Fruit fly (Drosophila melanogaster) whole organism, embryonic: ENCODE measurements around the gene CG9737.

Experiments
- Adf1 ChIP-seq: fragments of 200-800 bp; sonication (Bioruptor generic); IDR thresholded peaks from 2 replicates; pipeline ENCODE4 v1.3.6; 2022; ENCODE audit warnings: missing biosample characterization, missing genetic modification characterization
- Bteb2 ChIP-seq: fragments of 200-800 bp; sonication (Bioruptor generic); optimal IDR thresholded peaks from 2 replicates; lab custom pipeline; 2016; ENCODE audit warnings: missing biosample characterization, missing genetic modification characterization
- CG10209 ChIP-seq: fragments of 200-800 bp; sonication (Bioruptor generic); optimal IDR thresholded peaks from 3 replicates; lab custom pipeline; 2017; ENCODE audit warnings: missing biosample characterization, mild to moderate bottlenecking, missing genetic modification characterization, missing genetic modification reagents
- CG12155 ChIP-seq: fragments of 200-800 bp; sonication (Bioruptor generic); optimal IDR thresholded peaks from 3 replicates; lab custom pipeline; 2016; ENCODE audit warnings: missing biosample characterization, missing genetic modification characterization
- CG12219 ChIP-seq: fragments of 200-800 bp; sonication (Bioruptor generic); optimal IDR thresholded peaks from 3 replicates; lab custom pipeline; 2018; ENCODE audit warnings: missing biosample characterization, mild to moderate bottlenecking, missing genetic modification characterization
- CG15269 ChIP-seq: fragments of 200-800 bp; sonication (Bioruptor generic); optimal IDR thresholded peaks from 2 replicates; lab custom pipeline; 2018; ENCODE audit warnings: missing biosample characterization, mild to moderate bottlenecking, missing genetic modification characterization, moderate library complexity
- CG15514 ChIP-seq: fragments of 200-800 bp; sonication (Bioruptor generic); optimal IDR thresholded peaks from 3 replicates; lab custom pipeline; 2017; ENCODE audit warnings: missing biosample characterization, missing genetic modification characterization, mild to moderate bottlenecking, moderate library complexity, missing genetic modification reagents
- CG17359 ChIP-seq: fragments of 200-800 bp; sonication (Bioruptor generic); optimal IDR thresholded peaks from 3 replicates; lab custom pipeline; 2018; ENCODE audit warnings: missing biosample characterization, mild to moderate bottlenecking, missing genetic modification characterization, moderate library complexity
- CG17361 ChIP-seq: fragments of 200-800 bp; sonication (Bioruptor generic); IDR thresholded peaks from 3 replicates; pipeline ENCODE4 v1.3.6; 2022; ENCODE audit warnings: missing biosample characterization, missing genetic modification characterization
- CG17385 ChIP-seq: fragments of 200-800 bp; sonication (Bioruptor generic); optimal IDR thresholded peaks from 3 replicates; lab custom pipeline; 2018; ENCODE audit warnings: missing biosample characterization, mild to moderate bottlenecking, missing genetic modification characterization
- CG30403 ChIP-seq: fragments of 200-800 bp; sonication (Bioruptor generic); optimal IDR thresholded peaks from 3 replicates; lab custom pipeline; 2016; ENCODE audit warnings: missing biosample characterization, missing genetic modification characterization
- CG3281 ChIP-seq: fragments of 200-800 bp; sonication (Bioruptor generic); optimal IDR thresholded peaks from 3 replicates; lab custom pipeline; 2017; ENCODE audit warnings: missing biosample characterization, mild to moderate bottlenecking, missing genetic modification characterization
- CG33213 ChIP-seq: fragments of 200-800 bp; sonication (Bioruptor generic); optimal IDR thresholded peaks from 3 replicates; lab custom pipeline; 2016; ENCODE audit warnings: missing biosample characterization, missing genetic modification characterization
- CG3847 ChIP-seq: fragments of 200-800 bp; sonication (Bioruptor generic); IDR thresholded peaks from 2 replicates; pipeline ENCODE4 v1.3.6; 2022; ENCODE audit warnings: missing biosample characterization, missing genetic modification characterization
- CG6689 ChIP-seq: fragments of 200-800 bp; sonication (Bioruptor generic); IDR thresholded peaks from 2 replicates; pipeline ENCODE4 v1.3.6; 2022; ENCODE audit warnings: missing biosample characterization, missing genetic modification characterization
- CG7839 ChIP-seq: fragments of 200-800 bp; sonication (Bioruptor generic); optimal IDR thresholded peaks from 3 replicates; lab custom pipeline; 2018; ENCODE audit warnings: missing biosample characterization, mild to moderate bottlenecking, missing genetic modification characterization, moderate library complexity
- CG9932 ChIP-seq: fragments of 200-800 bp; sonication (Bioruptor generic); IDR thresholded peaks from 2 replicates; pipeline ENCODE4 v1.3.6; 2022; ENCODE audit warnings: missing biosample characterization, missing genetic modification characterization
- D19B ChIP-seq: fragments of 200-800 bp; sonication (Bioruptor generic); optimal IDR thresholded peaks from 2 replicates; lab custom pipeline; 2017; ENCODE audit warnings: missing biosample characterization, mild to moderate bottlenecking, missing genetic modification characterization
- HLH54F ChIP-seq: fragments of 200-800 bp; sonication (Bioruptor generic); optimal IDR thresholded peaks from 3 replicates; lab custom pipeline; 2016; ENCODE audit warnings: missing biosample characterization, missing genetic modification characterization
- Hmr ChIP-seq: fragments of 200-800 bp; sonication (Bioruptor generic); optimal IDR thresholded peaks from 3 replicates; lab custom pipeline; 2017; ENCODE audit warnings: mild to moderate bottlenecking, missing biosample characterization, missing genetic modification reagents, missing genetic modification characterization
- Hr78 ChIP-seq, 2 experiments: fragments of 200-800 bp in 1 of 2; fragments of >200 bp in 1 of 2; sonication (Bioruptor generic) in 1 of 2; optimal IDR thresholded peaks; 2 replicates each; lab custom pipeline; 2017 to 2019; ENCODE audit warnings: missing biosample characterization in 2 of 2, missing genetic modification characterization in 2 of 2, mild to moderate bottlenecking in 1 of 2, moderate library complexity in 1 of 2
- Med ChIP-seq: fragments of 200-800 bp; sonication (Bioruptor generic); peaks from one replicate; lab custom pipeline; 2016; ENCODE audit warnings: missing biosample characterization, missing genetic modification characterization, mild to moderate bottlenecking, inconsistent platforms, moderate library complexity
- Oli ChIP-seq: fragments of 200-800 bp; sonication (Bioruptor generic); optimal IDR thresholded peaks from 2 replicates; lab custom pipeline; 2018; ENCODE audit warnings: missing biosample characterization, mild to moderate bottlenecking, missing genetic modification characterization, moderate library complexity
- Pdp1 ChIP-seq, 2 experiments: fragments of 200-800 bp; sonication (Bioruptor generic); optimal IDR thresholded peaks; 3 replicates each; lab custom pipeline; 2016; ENCODE audit warnings: missing biosample characterization in 2 of 2, missing genetic modification characterization in 2 of 2, mild to moderate bottlenecking in 1 of 2, moderate library complexity in 1 of 2
- Sox100B ChIP-seq: fragments of 200-800 bp; sonication (Bioruptor generic); optimal IDR thresholded peaks from 3 replicates; lab custom pipeline; 2018; ENCODE audit warnings: missing biosample characterization, mild to moderate bottlenecking, missing genetic modification characterization
- Sox102F ChIP-seq: fragments of 200-800 bp; sonication (Bioruptor generic); optimal IDR thresholded peaks from 2 replicates; lab custom pipeline; 2018; ENCODE audit warnings: missing biosample characterization, mild to moderate bottlenecking, missing genetic modification characterization, moderate library complexity
- Sry-δ ChIP-seq: fragments of 200-800 bp; sonication (Bioruptor generic); optimal IDR thresholded peaks from 2 replicates; lab custom pipeline; 2016; ENCODE audit warnings: missing biosample characterization, missing genetic modification characterization
- Trl ChIP-seq, 3 experiments: fragments of >200 bp in 2 of 3; fragments of 200-800 bp in 1 of 3; sonication (Bioruptor generic) in 1 of 3; optimal IDR thresholded peaks; 2 replicates in 1 of 3; 3 replicates in 2 of 3; lab custom pipeline; 2016 to 2017; ENCODE audit warnings: missing biosample characterization in 1 of 3, missing genetic modification characterization in 1 of 3
- cwo ChIP-seq: fragments of 200-800 bp; sonication (Bioruptor generic); optimal IDR thresholded peaks from 3 replicates; lab custom pipeline; 2017; ENCODE audit warnings: missing biosample characterization, missing genetic modification characterization, mild to moderate bottlenecking, moderate library complexity, missing genetic modification reagents
- dpn ChIP-seq, 2 experiments: fragments of 200-800 bp; sonication (Bioruptor generic); optimal IDR thresholded peaks; 3 replicates each; lab custom pipeline; 2016; ENCODE audit warnings: missing biosample characterization in 2 of 2, missing genetic modification characterization in 2 of 2
- dysf ChIP-seq: fragments of 200-800 bp; sonication (Bioruptor generic); IDR thresholded peaks from 3 replicates; pipeline ENCODE4 v1.3.6; 2022; ENCODE audit warnings: missing biosample characterization, missing genetic modification characterization
- fd102C ChIP-seq: fragments of 200-800 bp; sonication (Bioruptor generic); optimal IDR thresholded peaks from 2 replicates; lab custom pipeline; 2018; ENCODE audit warnings: missing biosample characterization, mild to moderate bottlenecking, missing genetic modification characterization, moderate library complexity
- gem ChIP-seq: fragments of 200-800 bp; sonication (Bioruptor generic); optimal IDR thresholded peaks from 2 replicates; lab custom pipeline; 2019; ENCODE audit warnings: missing biosample characterization, mild to moderate bottlenecking, missing genetic modification characterization, moderate library complexity
- grn ChIP-seq: fragments of 200-800 bp; sonication (Bioruptor generic); optimal IDR thresholded peaks from 3 replicates; lab custom pipeline; 2017; ENCODE audit warnings: missing biosample characterization, missing genetic modification characterization
- hkb ChIP-seq, 2 experiments: fragments of 200-800 bp in 1 of 2; fragments of >200 bp in 1 of 2; sonication (Bioruptor generic) in 1 of 2; IDR thresholded peaks in 1 of 2; optimal IDR thresholded peaks in 1 of 2; 2 replicates each; pipeline versions ENCODE4 v1.3.6 to Lab custom; 2017 to 2022; ENCODE audit warnings: missing biosample characterization in 1 of 2, missing genetic modification characterization in 1 of 2
- hth ChIP-seq: fragments of >200 bp; optimal IDR thresholded peaks from 2 replicates; lab custom pipeline; 2017; ENCODE audit warnings: inconsistent platforms
- insv ChIP-seq, 2 experiments: fragments of 200-800 bp; sonication (Bioruptor generic); optimal IDR thresholded peaks; 3 replicates each; lab custom pipeline; 2016 to 2018; ENCODE audit warnings: missing biosample characterization in 2 of 2, missing genetic modification characterization in 2 of 2
- kni ChIP-seq: fragments of 200-800 bp; sonication (Bioruptor generic); optimal IDR thresholded peaks from 3 replicates; lab custom pipeline; 2017; ENCODE audit warnings: mild to moderate bottlenecking, missing biosample characterization, missing genetic modification reagents, missing genetic modification characterization
- lilli ChIP-seq: fragments of 200-800 bp; sonication (Bioruptor generic); optimal IDR thresholded peaks from 3 replicates; lab custom pipeline; 2016; ENCODE audit warnings: missing biosample characterization, missing genetic modification characterization
- lmd ChIP-seq: fragments of 200-800 bp; sonication (Bioruptor generic); IDR thresholded peaks from 2 replicates; pipeline ENCODE4 v1.3.6; 2022; ENCODE audit warnings: missing biosample characterization, missing genetic modification characterization
- mam ChIP-seq: fragments of 200-800 bp; sonication (Bioruptor generic); optimal IDR thresholded peaks from 3 replicates; lab custom pipeline; 2016; ENCODE audit warnings: missing biosample characterization, missing genetic modification characterization
- mirr ChIP-seq: fragments of 200-800 bp; sonication (Bioruptor generic); optimal IDR thresholded peaks from 3 replicates; lab custom pipeline; 2018; ENCODE audit warnings: missing biosample characterization, mild to moderate bottlenecking, missing genetic modification characterization
- ranshi ChIP-seq: fragments of 200-800 bp; sonication (Bioruptor generic); IDR thresholded peaks from 2 replicates; pipeline ENCODE4 v1.3.6; 2022; ENCODE audit warnings: missing biosample characterization, missing genetic modification characterization
- repo ChIP-seq: fragments of 200-800 bp; sonication (Bioruptor generic); optimal IDR thresholded peaks from 2 replicates; lab custom pipeline; 2016; ENCODE audit warnings: missing biosample characterization, missing genetic modification characterization
- sens ChIP-seq: fragments of 200-800 bp; sonication (Bioruptor generic); peaks from one replicate; lab custom pipeline; 2016; ENCODE audit warnings: missing biosample characterization, missing genetic modification characterization
- sr ChIP-seq: fragments of 200-800 bp; sonication (Bioruptor generic); IDR thresholded peaks from 3 replicates; pipeline ENCODE4 v1.3.6; 2022; ENCODE audit warnings: missing biosample characterization, missing genetic modification characterization
- sug ChIP-seq: fragments of 200-800 bp; optimal IDR thresholded peaks from 2 replicates; lab custom pipeline; 2019; ENCODE audit warnings: missing biosample characterization, mild to moderate bottlenecking, missing genetic modification characterization, moderate library complexity
- wdn ChIP-seq: fragments of 200-800 bp; sonication (Bioruptor generic); IDR thresholded peaks from 2 replicates; pipeline ENCODE4 v1.3.6; 2022; ENCODE audit warnings: missing biosample characterization, missing genetic modification characterization
- yki ChIP-seq: fragments of >200 bp; optimal IDR thresholded peaks from 3 replicates; lab custom pipeline; 2018

The CG9737 gene

dm6 chr3R:30200091-30200698, 42.9 kb downstream of the CG9737 start (continued):
- TF ChIP-seq lmd (GFP tag; lab: Robert Waterston, UW), result peak; percentile 36
- TF ChIP-seq Oli (tag; lab: Kevin White, UChicago), result peak; percentile 8
- peak; percentile 37 for TF ChIP-seq Sox102F (GFP tag; lab: Kevin White, UChicago)
- peak; percentile 7 for TF ChIP-seq CG3281 (GFP tag; lab: Kevin White, UChicago)
- peak; percentile 82 for TF ChIP-seq cwo
- peak; percentile 35 for TF ChIP-seq CG15269 (tag; lab: Kevin White, UChicago)
- peak; percentile 24; the same call in 1 of the 2 replicates for TF ChIP-seq Adf1
- TF ChIP-seq Sox100B (GFP tag; lab: Kevin White, UChicago), result peak; percentile 13
- peak; percentile 18 for TF ChIP-seq CG17359 (tag; lab: Kevin White, UChicago)
- peak; percentile 1 for TF ChIP-seq CG12219 (GFP tag; lab: Kevin White, UChicago)
- peak; percentile 29 to 80 for TF ChIP-seq Pdp1 (GFP tag; optimal IDR thresholded peaks at IDR 0.05; lab: Kevin White, UChicago)
- no peak for TF ChIP-seq Trl (optimal IDR thresholded peaks at IDR 0.05; lab: Kevin White, UChicago)
- TF ChIP-seq Trl (GFP tag; optimal IDR thresholded peaks at IDR 0.05; lab: Kevin White, UChicago), result peak; percentile 5
- no peak for TF ChIP-seq yki (lab: Kevin White, UChicago)
- TF ChIP-seq insv (GFP tag; optimal IDR thresholded peaks at IDR 0.05; lab: Kevin White, UChicago), result no peak
- no peak for TF ChIP-seq hth (lab: Kevin White, UChicago)
- peak; percentile 85 for TF ChIP-seq sr
- TF ChIP-seq CG30403, result peak; percentile 12
- TF ChIP-seq CG33213 (GFP tag; lab: Kevin White, UChicago), result no peak
- 0 out of 2 replicates have a peak, but pooled peaks have one; percentile 26 for TF ChIP-seq wdn (GFP tag; lab: Robert Waterston, UW)
- TF ChIP-seq CG3847 (GFP tag; lab: Robert Waterston, UW), result peak; percentile 44
- TF ChIP-seq CG6689 (GFP tag; lab: Robert Waterston, UW), result peak; percentile 21; the same call in 1 of the 2 replicates
- TF ChIP-seq mam (GFP tag; lab: Kevin White, UChicago), result peak; percentile 38
- no peak for TF ChIP-seq kni
- TF ChIP-seq Hmr, result peak; percentile 54
- TF ChIP-seq mirr (GFP tag; lab: Kevin White, UChicago), result peak; percentile 22
- peak; percentile 18 for TF ChIP-seq lilli (GFP tag; lab: Kevin White, UChicago)
- no peak for TF ChIP-seq Sry-δ
- TF ChIP-seq hkb (optimal IDR thresholded peaks at IDR 0.05; lab: Kevin White, UChicago), result no peak
- peak; percentile 29; the same call in 1 of the 2 replicates for TF ChIP-seq hkb (GFP tag; IDR thresholded peaks at IDR 0.05; lab: Robert Waterston, UW)
- peak; percentile 24 to 44 for TF ChIP-seq dpn (GFP tag; optimal IDR thresholded peaks at IDR 0.05; lab: Kevin White, UChicago)
- TF ChIP-seq CG17361 (GFP tag; lab: Robert Waterston, UW), result peak; percentile 49; the same call in 1 of the 3 replicates
- peak; percentile 18 for TF ChIP-seq CG12155
- no peak for TF ChIP-seq fd102C
- TF ChIP-seq CG7839 (tag; lab: Kevin White, UChicago), result peak; percentile 31
- peak; percentile 21 for TF ChIP-seq Bteb2 (GFP tag; lab: Kevin White, UChicago)
- TF ChIP-seq CG15514 (GFP tag; lab: Kevin White, UChicago), result peak; percentile 6
- TF ChIP-seq Med (GFP tag; lab: Kevin White, UChicago), result peak; percentile 78
- peak; percentile 7 for TF ChIP-seq grn (GFP tag; lab: Kevin White, UChicago)
- TF ChIP-seq gem (tag; lab: Kevin White, UChicago), result peak; percentile 34
- no peak for TF ChIP-seq repo (GFP tag; lab: Kevin White, UChicago)
- peak; percentile 75 for TF ChIP-seq D19B (GFP tag; lab: Kevin White, UChicago)
- peak; percentile 56 for TF ChIP-seq CG9932
- peak; percentile 64 for TF ChIP-seq dysf (GFP tag; lab: Robert Waterston, UW)
- peak; percentile 89 for TF ChIP-seq sug (tag; lab: Kevin White, UChicago)
- TF ChIP-seq sens (GFP tag; lab: Kevin White, UChicago), result peak; percentile 61
- peak in 1 of 2 experiments; percentile 46 for TF ChIP-seq Hr78 (GFP tag; optimal IDR thresholded peaks at IDR 0.05; lab: Kevin White, UChicago)
- peak; percentile 14 for TF ChIP-seq CG17385 (GFP tag; lab: Kevin White, UChicago)
- 0 out of 2 replicates have a peak, but pooled peaks have one; percentile 20 for TF ChIP-seq ranshi (GFP tag; lab: Robert Waterston, UW)
- peak; percentile 20 for TF ChIP-seq CG10209 (GFP tag; lab: Kevin White, UChicago)
- TF ChIP-seq HLH54F (GFP tag; lab: Kevin White, UChicago), result peak; percentile 44
